Worm (Caenorhabditis elegans) whole organism, midembryonic: ENCODE measurements around the gene F16G10.2.

Experiments
- T22C8.4 ChIP-seq: fragments of 200-800 bp; sonication (Bioruptor generic); IDR thresholded peaks from 2 replicates; pipeline ENCODE4 v1.3.6; 2022; ENCODE audit warnings: missing genetic modification characterization, missing compliant biosample characterization
- flt-1 ChIP-seq: fragments of 200-800 bp; sonication (Bioruptor generic); IDR thresholded peaks from 2 replicates; pipeline ENCODE4 v1.3.6; 2022; ENCODE audit warnings: missing genetic modification characterization, missing compliant biosample characterization
- klf-2 ChIP-seq: fragments of 200-800 bp; sonication (Bioruptor generic); conservative IDR thresholded peaks from 2 replicates; pipeline ENCODE4 v1.3.6; 2022; ENCODE audit warnings: missing genetic modification reagents, missing genetic modification characterization, missing compliant biosample characterization
- med-1 ChIP-seq: sonication (generic microtip); optimal IDR thresholded peaks from 2 replicates; lab custom pipeline; 2017; ENCODE audit warnings: missing genetic modification characterization, mild to moderate bottlenecking, missing compliant biosample characterization, antibody characterized with exemption, missing genetic modification reagents; ENCODE audit not compliant: insufficient read depth
- tab-1 ChIP-seq: fragments of 200-800 bp; sonication (Bioruptor generic); IDR thresholded peaks from 2 replicates; pipeline ENCODE4 v1.3.6; 2022; ENCODE audit warnings: missing genetic modification characterization, missing compliant biosample characterization
- ztf-29 ChIP-seq: fragments of 200-800 bp; sonication (Bioruptor generic); IDR thresholded peaks from 2 replicates; pipeline ENCODE4 v1.3.6; 2022; ENCODE audit warnings: missing genetic modification reagents, missing genetic modification characterization, missing compliant biosample characterization

DNA sequence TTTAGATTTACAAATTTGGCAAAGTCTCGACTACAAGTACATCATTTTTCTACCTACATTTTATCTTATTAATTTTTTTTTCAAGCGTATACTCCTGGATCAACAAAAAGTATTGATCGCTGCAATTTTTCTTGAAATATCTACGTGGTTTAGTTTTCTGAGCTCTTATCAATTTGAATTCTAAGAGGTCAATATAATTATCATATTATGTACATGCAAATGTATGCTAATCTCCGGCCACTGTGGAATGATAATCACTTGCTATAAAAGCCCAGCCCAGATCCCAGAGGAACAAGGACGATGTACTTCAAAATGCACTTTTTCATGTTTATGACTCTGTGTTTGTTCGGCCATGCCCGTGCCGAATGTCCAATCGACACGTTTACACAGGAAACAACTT lies 18.3 kb upstream of the F16G10.2 start, which contains the start of gene F43C11.1:
- TF ChIP-seq tab-1 (GFP tag; lab: Robert Waterston, UW) (no peak), ztf-29 (GFP tag; lab: Robert Waterston, UW) (no peak), T22C8.4 (GFP tag; lab: Robert Waterston, UW) (no peak), klf-2 (no peak), flt-1 (no peak), med-1 (GFP tag; lab: Kevin White, UChicago) (no peak)
